Worm (Caenorhabditis elegans) whole organism, L4 larva: Measurements from ENCODE around the gene T26C5.4.

Experiments
- fkh-10 ChIP-seq: fragments of 150-350 bp; optimal IDR thresholded peaks from 2 replicates; lab custom pipeline; 2014; ENCODE audit warnings: missing biosample characterization, missing genetic modification reagents, missing genetic modification characterization
- hlh-30 ChIP-seq: sonication (generic microtip); optimal IDR thresholded peaks from 2 replicates; lab custom pipeline; 2017; ENCODE audit warnings: antibody characterized with exemption, mild to moderate bottlenecking, missing genetic modification characterization, missing compliant biosample characterization; ENCODE audit not compliant: insufficient read depth
- unc-130 ChIP-seq: sonication (generic microtip); optimal IDR thresholded peaks from 2 replicates; lab custom pipeline; 2016; ENCODE audit warnings: missing genetic modification reagents, missing genetic modification characterization, missing compliant biosample characterization

DNA sequence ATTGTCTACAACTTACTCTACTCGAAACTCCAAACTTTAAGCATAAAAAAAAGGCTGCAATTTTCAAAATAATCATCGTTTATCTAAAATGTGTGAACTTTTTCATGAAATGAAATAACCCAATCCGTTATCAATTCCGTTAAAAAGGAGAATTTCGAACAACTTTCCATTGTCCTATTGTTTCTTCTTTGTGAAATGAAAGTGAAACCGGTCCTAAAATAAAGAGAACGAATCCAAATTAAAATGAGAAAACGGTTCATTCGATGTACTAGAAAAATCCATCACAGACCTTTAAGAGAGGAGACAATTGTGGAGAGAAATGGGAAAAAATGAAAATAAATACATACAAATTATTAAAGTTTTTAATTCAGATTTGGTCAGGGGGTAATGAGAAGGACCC is 45.4 kb upstream of the T26C5.4 start, which contains the start of gene C01G6.9:
- TF ChIP-seq hlh-30 (tag; lab: Kevin White, UChicago) (no peak), fkh-10 (no peak), unc-130 (GFP tag; lab: Kevin White, UChicago) (no peak)
